Fruit fly (Drosophila melanogaster) whole organism, embryonic: ENCODE data around the gene CSN5.

ENCODE experiments used
- ATbp ChIP-seq: fragments of 200-800 bp; sonication (Bioruptor generic); optimal IDR thresholded peaks from 2 replicates; lab custom pipeline; 2017; ENCODE audit warnings: missing biosample characterization, mild to moderate bottlenecking, missing genetic modification characterization, missing genetic modification reagents
- Awh ChIP-seq: fragments of 200-800 bp; sonication (Bioruptor generic); IDR thresholded peaks from 2 replicates; pipeline ENCODE4, ENCODE4 v1.3.6; 2022; ENCODE audit warnings: missing biosample characterization, missing genetic modification characterization
- CG10147 ChIP-seq: fragments of 200-800 bp; sonication (Bioruptor generic); optimal IDR thresholded peaks from 2 replicates; lab custom pipeline; 2019; ENCODE audit warnings: missing biosample characterization, mild to moderate bottlenecking, missing genetic modification characterization, moderate library complexity
- CG11247 ChIP-seq: fragments of 200-800 bp; sonication (Bioruptor generic); IDR thresholded peaks from 2 replicates; pipeline ENCODE4 v1.3.6; 2022; ENCODE audit warnings: missing biosample characterization, missing genetic modification characterization
- CG12236 ChIP-seq: fragments of 200-800 bp; sonication (Bioruptor generic); optimal IDR thresholded peaks from 2 replicates; lab custom pipeline; 2016; ENCODE audit warnings: missing biosample characterization, missing genetic modification characterization
- CG13287 ChIP-seq: fragments of 200-800 bp; sonication (Bioruptor generic); IDR thresholded peaks from 2 replicates; pipeline ENCODE4 v1.3.6; 2022; ENCODE audit warnings: missing biosample characterization, missing genetic modification characterization; ENCODE audit not compliant: partially characterized antibody
- CG13894 ChIP-seq: fragments of 200-800 bp; sonication (Bioruptor generic); optimal IDR thresholded peaks from 3 replicates; lab custom pipeline; 2018; ENCODE audit warnings: missing biosample characterization, mild to moderate bottlenecking, missing genetic modification characterization, moderate library complexity
- CG14860 ChIP-seq: fragments of 200-800 bp; sonication (Bioruptor generic); IDR thresholded peaks from 3 replicates; pipeline ENCODE4 v1.3.6; 2022; ENCODE audit warnings: missing biosample characterization, missing genetic modification characterization; ENCODE audit not compliant: partially characterized antibody
- CG16815 ChIP-seq: fragments of 200-800 bp; sonication (Bioruptor generic); optimal IDR thresholded peaks from 3 replicates; lab custom pipeline; 2017; ENCODE audit warnings: missing biosample characterization, mild to moderate bottlenecking, missing genetic modification characterization
- CG2875 ChIP-seq: fragments of 200-800 bp; sonication (Bioruptor generic); optimal IDR thresholded peaks from 2 replicates; lab custom pipeline; 2017; ENCODE audit warnings: missing biosample characterization, mild to moderate bottlenecking, missing genetic modification characterization, missing genetic modification reagents
- CG31365 ChIP-seq: fragments of 200-800 bp; sonication (Bioruptor generic); optimal IDR thresholded peaks from 2 replicates; lab custom pipeline; 2018; ENCODE audit warnings: missing biosample characterization, mild to moderate bottlenecking, missing genetic modification characterization
- CG31441 ChIP-seq: fragments of 200-800 bp; sonication (Bioruptor generic); IDR thresholded peaks from 2 replicates; pipeline ENCODE4 v1.3.6; 2022; ENCODE audit warnings: missing biosample characterization, missing genetic modification characterization
- CG34224 ChIP-seq: fragments of 200-800 bp; sonication (Bioruptor generic); IDR thresholded peaks from 3 replicates; pipeline ENCODE4 v1.3.6; 2022; ENCODE audit warnings: missing biosample characterization, missing genetic modification characterization; ENCODE audit not compliant: partially characterized antibody
- CG4328 ChIP-seq: fragments of 200-800 bp; sonication (Bioruptor generic); optimal IDR thresholded peaks from 3 replicates; lab custom pipeline; 2017; ENCODE audit warnings: missing biosample characterization, missing genetic modification reagents, missing genetic modification characterization
- CG6272 ChIP-seq: fragments of 200-800 bp; sonication (Bioruptor generic); IDR thresholded peaks from 2 replicates; pipeline ENCODE4 v1.3.6; 2022; ENCODE audit warnings: missing biosample characterization, missing genetic modification characterization
- CG6765 ChIP-seq: fragments of 200-800 bp; sonication (Bioruptor generic); optimal IDR thresholded peaks from 3 replicates; lab custom pipeline; 2017; ENCODE audit warnings: missing biosample characterization, mild to moderate bottlenecking, missing genetic modification characterization
- CG8944 ChIP-seq: fragments of 200-800 bp; sonication (Bioruptor generic); optimal IDR thresholded peaks from 3 replicates; lab custom pipeline; 2016; ENCODE audit warnings: missing biosample characterization, missing genetic modification characterization
- CG9437 ChIP-seq: fragments of 200-800 bp; sonication (Bioruptor generic); optimal IDR thresholded peaks from 2 replicates; lab custom pipeline; 2018; ENCODE audit warnings: missing biosample characterization, mild to moderate bottlenecking, missing genetic modification characterization
- CG9932 ChIP-seq: fragments of 200-800 bp; sonication (Bioruptor generic); IDR thresholded peaks from 2 replicates; pipeline ENCODE4 v1.3.6; 2022; ENCODE audit warnings: missing biosample characterization, missing genetic modification characterization
- Chrac-16 ChIP-seq: fragments of 200-800 bp; sonication (Bioruptor generic); optimal IDR thresholded peaks from 3 replicates; lab custom pipeline; 2016; ENCODE audit warnings: missing biosample characterization, missing genetic modification characterization
- Dip2 ChIP-seq: fragments of 200-800 bp; sonication (Bioruptor generic); IDR thresholded peaks from 2 replicates; pipeline ENCODE4 v1.3.6; 2022; ENCODE audit warnings: missing biosample characterization, missing genetic modification characterization
- Fer1 ChIP-seq: fragments of 200-800 bp; sonication (Bioruptor generic); optimal IDR thresholded peaks from 2 replicates; lab custom pipeline; 2017; ENCODE audit warnings: missing biosample characterization, mild to moderate bottlenecking, missing genetic modification characterization
- HmgZ ChIP-seq: fragments of 200-800 bp; sonication (Bioruptor generic); optimal IDR thresholded peaks from 2 replicates; lab custom pipeline; 2018; ENCODE audit warnings: missing biosample characterization, mild to moderate bottlenecking, missing genetic modification characterization
- Hmx ChIP-seq: fragments of 200-800 bp; sonication (Bioruptor generic); optimal IDR thresholded peaks from 2 replicates; lab custom pipeline; 2016; ENCODE audit warnings: missing biosample characterization, missing genetic modification characterization
- Hsf ChIP-seq: fragments of 200-800 bp; sonication (Bioruptor generic); optimal IDR thresholded peaks from 3 replicates; lab custom pipeline; 2016; ENCODE audit warnings: missing biosample characterization, missing genetic modification characterization
- Neu2 ChIP-seq: fragments of 200-800 bp; sonication (Bioruptor generic); optimal IDR thresholded peaks from 3 replicates; lab custom pipeline; 2016; ENCODE audit warnings: missing biosample characterization, missing genetic modification characterization, borderline replicate concordance
- Nf-YA ChIP-seq: fragments of 200-800 bp; sonication (Bioruptor generic); IDR thresholded peaks from 2 replicates; pipeline ENCODE4 v1.3.6; 2022; ENCODE audit warnings: missing biosample characterization, missing genetic modification characterization
- Nf-YC ChIP-seq: fragments of 200-800 bp; optimal IDR thresholded peaks from 3 replicates; lab custom pipeline; 2019; ENCODE audit warnings: missing biosample characterization, mild to moderate bottlenecking, missing genetic modification characterization, moderate library complexity
- Rx ChIP-seq: fragments of 200-800 bp; sonication (Bioruptor generic); IDR thresholded peaks from 2 replicates; pipeline ENCODE4 v1.3.6; 2022; ENCODE audit warnings: missing biosample characterization, missing genetic modification characterization
- Sox102F ChIP-seq: fragments of 200-800 bp; sonication (Bioruptor generic); optimal IDR thresholded peaks from 2 replicates; lab custom pipeline; 2018; ENCODE audit warnings: missing biosample characterization, mild to moderate bottlenecking, missing genetic modification characterization, moderate library complexity
- Taf1 ChIP-seq: fragments of 200-800 bp; sonication (Bioruptor generic); IDR thresholded peaks from 2 replicates; pipeline ENCODE4 v1.3.6; 2022; ENCODE audit warnings: missing biosample characterization, missing genetic modification characterization
- aop ChIP-seq: fragments of 200-800 bp; sonication (Bioruptor generic); IDR thresholded peaks from 2 replicates; pipeline ENCODE4 v1.3.6; 2022; ENCODE audit warnings: missing biosample characterization, missing genetic modification characterization
- chinmo ChIP-seq: fragments of 200-800 bp; sonication (Bioruptor generic); IDR thresholded peaks from 4 replicates; pipeline ENCODE4 v1.3.6; 2022; ENCODE audit warnings: missing biosample characterization, missing genetic modification characterization; ENCODE audit not compliant: partially characterized antibody
- chm ChIP-seq: fragments of 200-800 bp; sonication (Bioruptor generic); IDR thresholded peaks from 2 replicates; pipeline ENCODE4 v1.3.6; 2022; ENCODE audit warnings: missing biosample characterization, missing genetic modification characterization
- cwo ChIP-seq: fragments of 200-800 bp; sonication (Bioruptor generic); optimal IDR thresholded peaks from 3 replicates; lab custom pipeline; 2017; ENCODE audit warnings: missing biosample characterization, missing genetic modification characterization, mild to moderate bottlenecking, moderate library complexity, missing genetic modification reagents
- esg ChIP-seq: fragments of 200-800 bp; sonication (Bioruptor generic); conservative IDR thresholded peaks from 2 replicates; pipeline ENCODE4 v1.3.6; 2022; ENCODE audit warnings: missing biosample characterization, missing genetic modification characterization
- ewg ChIP-seq: fragments of 200-800 bp; sonication (Bioruptor generic); optimal IDR thresholded peaks from 3 replicates; lab custom pipeline; 2017; ENCODE audit warnings: mild to moderate bottlenecking, missing biosample characterization, missing genetic modification reagents, missing genetic modification characterization
- fd102C ChIP-seq: fragments of 200-800 bp; sonication (Bioruptor generic); optimal IDR thresholded peaks from 2 replicates; lab custom pipeline; 2018; ENCODE audit warnings: missing biosample characterization, mild to moderate bottlenecking, missing genetic modification characterization, moderate library complexity
- fd96Cb ChIP-seq: fragments of 200-800 bp; sonication (Bioruptor generic); optimal IDR thresholded peaks from 2 replicates; lab custom pipeline; 2018; ENCODE audit warnings: missing biosample characterization, mild to moderate bottlenecking, missing genetic modification characterization, moderate library complexity
- gcm2 ChIP-seq: fragments of 200-800 bp; sonication (Bioruptor generic); optimal IDR thresholded peaks from 2 replicates; lab custom pipeline; 2016; ENCODE audit warnings: missing biosample characterization, missing genetic modification characterization
- gsb ChIP-seq: fragments of 200-800 bp; sonication (Bioruptor generic); IDR thresholded peaks from 2 replicates; pipeline ENCODE4 v1.3.6; 2022; ENCODE audit warnings: missing biosample characterization, missing genetic modification characterization
- jumu ChIP-seq: fragments of 200-800 bp; sonication (Bioruptor generic); optimal IDR thresholded peaks from 3 replicates; lab custom pipeline; 2016; ENCODE audit warnings: missing biosample characterization, missing genetic modification characterization
- mld ChIP-seq: fragments of 200-800 bp; sonication (Bioruptor generic); IDR thresholded peaks from 3 replicates; pipeline ENCODE4 v1.3.6; 2022; ENCODE audit warnings: missing biosample characterization, missing genetic modification characterization; ENCODE audit not compliant: partially characterized antibody
- pum ChIP-seq: fragments of 200-800 bp; sonication (Bioruptor generic); optimal IDR thresholded peaks from 2 replicates; lab custom pipeline; 2016; ENCODE audit warnings: missing biosample characterization, missing genetic modification characterization
- pzg ChIP-seq: fragments of 200-800 bp; sonication (Bioruptor generic); optimal IDR thresholded peaks from 3 replicates; lab custom pipeline; 2018; ENCODE audit warnings: missing biosample characterization, mild to moderate bottlenecking, missing genetic modification characterization, moderate library complexity
- slou ChIP-seq: fragments of 200-800 bp; sonication (Bioruptor generic); optimal IDR thresholded peaks from 3 replicates; lab custom pipeline; 2016; ENCODE audit warnings: missing biosample characterization, missing genetic modification characterization
- sna ChIP-seq: fragments of 200-800 bp; sonication (Bioruptor generic); IDR thresholded peaks from 2 replicates; pipeline ENCODE4 v1.3.6; 2022; ENCODE audit warnings: missing biosample characterization, missing genetic modification characterization; ENCODE audit not compliant: partially characterized antibody
- sob ChIP-seq: fragments of 200-800 bp; sonication (Bioruptor generic); IDR thresholded peaks from 2 replicates; pipeline ENCODE4 v1.3.6; 2022; ENCODE audit warnings: missing biosample characterization, missing genetic modification characterization
- vvl ChIP-seq: fragments of 200-800 bp; sonication (Bioruptor generic); IDR thresholded peaks from 2 replicates; pipeline ENCODE4 v1.3.6; 2022; ENCODE audit warnings: missing biosample characterization, missing genetic modification characterization
- wdn ChIP-seq: fragments of 200-800 bp; sonication (Bioruptor generic); IDR thresholded peaks from 2 replicates; pipeline ENCODE4 v1.3.6; 2022; ENCODE audit warnings: missing biosample characterization, missing genetic modification characterization
- zen2 ChIP-seq: fragments of 200-800 bp; sonication (Bioruptor generic); IDR thresholded peaks from 3 replicates; pipeline ENCODE4 v1.3.6; 2022; ENCODE audit warnings: missing biosample characterization, missing genetic modification characterization; ENCODE audit not compliant: partially characterized antibody

CSN5 gene

dm6 chr3R:16455875-16456274 lies 14.0 kb upstream of the CSN5 start, which contains the start of gene CG14883 (continued):
- TF ChIP-seq CG13894 (tag; lab: Kevin White, UChicago) = no peak
- TF ChIP-seq vvl (GFP tag; lab: Robert Waterston, UW) = no peak
- TF ChIP-seq gsb (GFP tag; lab: Robert Waterston, UW) = no peak
- TF ChIP-seq sna = peak; percentile 55; the same call in 1 of the 2 replicates
- TF ChIP-seq Sox102F (GFP tag; lab: Kevin White, UChicago) = no peak
- TF ChIP-seq Hmx = no peak
- TF ChIP-seq Neu2 (GFP tag; lab: Kevin White, UChicago) = no peak
- no peak for TF ChIP-seq HmgZ (tag; lab: Kevin White, UChicago)
- TF ChIP-seq chinmo = 0 out of 4 replicates have a peak, but pooled peaks have one; percentile 14
- TF ChIP-seq CG9932 (GFP tag; lab: Robert Waterston, UW) = no peak
- TF ChIP-seq CG16815 (GFP tag; lab: Kevin White, UChicago) = no peak
- TF ChIP-seq Fer1 (GFP tag; lab: Kevin White, UChicago) = no peak
- TF ChIP-seq pzg (GFP tag; lab: Kevin White, UChicago) = peak; percentile 43
- TF ChIP-seq Hsf (GFP tag; lab: Kevin White, UChicago) = no peak
- TF ChIP-seq CG14860 (GFP tag; lab: Robert Waterston, UW) = no peak
- TF ChIP-seq CG10147 (GFP tag; lab: Kevin White, UChicago) = no peak
- TF ChIP-seq wdn (GFP tag; lab: Robert Waterston, UW) = no peak
- TF ChIP-seq CG34224 (GFP tag; lab: Robert Waterston, UW) = peak; percentile 72
- no peak for TF ChIP-seq sob (GFP tag; lab: Robert Waterston, UW)
- no peak for TF ChIP-seq CG11247 (GFP tag; lab: Robert Waterston, UW)
- no peak for TF ChIP-seq jumu (GFP tag; lab: Kevin White, UChicago)
- TF ChIP-seq CG13287 (GFP tag; lab: Robert Waterston, UW) = peak; percentile 69
- no peak for TF ChIP-seq CG6272 (GFP tag; lab: Robert Waterston, UW)
- TF ChIP-seq Dip2 (GFP tag; lab: Robert Waterston, UW) = no peak
- no peak for TF ChIP-seq aop
- no peak for TF ChIP-seq fd102C (GFP tag; lab: Kevin White, UChicago)
- no peak for TF ChIP-seq CG4328 (GFP tag; lab: Kevin White, UChicago)
- no peak for TF ChIP-seq Nf-YC (tag; lab: Kevin White, UChicago)
- no peak for TF ChIP-seq Rx (GFP tag; lab: Robert Waterston, UW)
- no peak for TF ChIP-seq CG31441 (GFP tag; lab: Robert Waterston, UW)
- no peak for TF ChIP-seq CG2875 (GFP tag; lab: Kevin White, UChicago)
- TF ChIP-seq Nf-YA (GFP tag; lab: Robert Waterston, UW) = no peak
- TF ChIP-seq ewg (GFP tag; lab: Kevin White, UChicago) = no peak
- TF ChIP-seq Awh (GFP tag; lab: Robert Waterston, UW) = no peak
- TF ChIP-seq CG9437 (GFP tag; lab: Kevin White, UChicago) = no peak
- TF ChIP-seq cwo = no peak
- TF ChIP-seq CG8944 (GFP tag; lab: Kevin White, UChicago) = no peak
- no peak for TF ChIP-seq fd96Cb (tag; lab: Kevin White, UChicago)
- TF ChIP-seq Taf1 (GFP tag; lab: Robert Waterston, UW) = no peak
- no peak for TF ChIP-seq CG31365 (tag; lab: Kevin White, UChicago)
- TF ChIP-seq ATbp (GFP tag; lab: Kevin White, UChicago) = no peak
- no peak for TF ChIP-seq mld
- no peak for TF ChIP-seq slou (GFP tag; lab: Kevin White, UChicago)
- no peak for TF ChIP-seq gcm2 (GFP tag; lab: Kevin White, UChicago)
- no peak for TF ChIP-seq Chrac-16 (GFP tag; lab: Kevin White, UChicago)
- no peak for TF ChIP-seq chm
- no peak; the same call in 2 of the 3 replicates for TF ChIP-seq zen2 (GFP tag; lab: Robert Waterston, UW)
- TF ChIP-seq esg (GFP tag; lab: Robert Waterston, UW) = no peak
- no peak for TF ChIP-seq CG12236
- no peak for TF ChIP-seq CG6765 (GFP tag; lab: Kevin White, UChicago)
- TF ChIP-seq pum (GFP tag; lab: Kevin White, UChicago) = no peak
